Fruit fly (Drosophila melanogaster): ENCODE data around the gene Synd.
A peak's percentile ranks its signal among the peaks of the same experiment; 100 is the strongest.

Synd gene

dm6 chr3R:20790437-20790836 lies 42.2 kb upstream of the Synd start (continued):
- TF ChIP-seq CG9139 (GFP tag; optimal IDR thresholded peaks at IDR 0.05) (no peak), cyc (GFP tag; optimal IDR thresholded peaks at IDR 0.05) (no peak), Hr39 (GFP tag; optimal IDR thresholded peaks at IDR 0.05) (no peak), Met (GFP tag; optimal IDR thresholded peaks at IDR 0.05) (no peak), CG6854 (GFP tag; optimal IDR thresholded peaks at IDR 0.05) (no peak), CG11762 (GFP tag; optimal IDR thresholded peaks at IDR 0.05; ENCODE audit: insufficient read depth) (no peak), spab (GFP tag; optimal IDR thresholded peaks at IDR 0.05) (no peak), pdm3 (GFP tag; optimal IDR thresholded peaks at IDR 0.05) (no peak), Ets21C (GFP tag; optimal IDR thresholded peaks at IDR 0.05) (no peak), CG8319 (GFP tag; optimal IDR thresholded peaks at IDR 0.05) (no peak)

dm6 chr3R:20791212-20791789 lies 41.3 kb upstream of the Synd start:
- TF ChIP-seq Met (GFP tag; optimal IDR thresholded peaks at IDR 0.05): no peak
- no peak for TF ChIP-seq CG16779 (tag; optimal IDR thresholded peaks at IDR 0.05)
- no peak for TF ChIP-seq Eip75B (GFP tag; optimal IDR thresholded peaks at IDR 0.05)
- TF ChIP-seq dsx (GFP tag; optimal IDR thresholded peaks at IDR 0.05; ENCODE audit: poor library complexity, severe bottlenecking): no peak
- no peak for TF ChIP-seq ss (GFP tag; optimal IDR thresholded peaks at IDR 0.05)
- TF ChIP-seq CG6163 (GFP tag; IDR thresholded peaks at IDR 0.05): 0 out of 3 replicates have a peak, but pooled peaks have one; percentile 29
- TF ChIP-seq Gug (GFP tag; IDR thresholded peaks at IDR 0.05): no peak
- no peak for TF ChIP-seq CG15336 (GFP tag; IDR thresholded peaks at IDR 0.05)
- TF ChIP-seq acj6 (GFP tag; optimal IDR thresholded peaks at IDR 0.05): no peak
- TF ChIP-seq CG9139 (GFP tag; optimal IDR thresholded peaks at IDR 0.05): no peak
- TF ChIP-seq svp (GFP tag): peak; percentile 57
- TF ChIP-seq Hr4 (GFP tag; optimal IDR thresholded peaks at IDR 0.05): no peak
- TF ChIP-seq CG8119 (GFP tag; IDR thresholded peaks at IDR 0.05): no peak
- no peak for TF ChIP-seq lz (GFP tag; optimal IDR thresholded peaks at IDR 0.05)
- TF ChIP-seq Smox (GFP tag; optimal IDR thresholded peaks at IDR 0.05): no peak
- no peak for TF ChIP-seq Ets21C (GFP tag; optimal IDR thresholded peaks at IDR 0.05)

DNA sequence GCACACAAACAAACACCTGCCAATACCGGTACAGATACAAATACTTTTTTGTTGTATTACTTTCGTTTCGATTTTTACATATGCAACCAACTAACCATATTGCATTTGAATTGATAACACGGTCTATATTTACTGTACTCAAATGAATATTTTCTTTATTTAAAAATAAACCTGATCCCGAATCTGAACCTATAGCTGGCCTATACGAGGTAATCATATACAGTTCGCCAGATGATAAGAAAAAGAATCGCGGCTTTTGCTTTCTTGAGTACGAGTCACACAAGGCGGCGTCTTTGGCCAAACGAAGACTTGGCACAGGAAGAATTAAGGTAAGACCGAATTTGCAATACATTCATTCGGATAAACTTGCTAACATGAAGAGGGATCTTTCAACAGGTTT lies 35.6 kb upstream of the Synd start:
- peak; percentile 93 for TF ChIP-seq svp (GFP tag)
- no peak for TF ChIP-seq Met (GFP tag; optimal IDR thresholded peaks at IDR 0.05)

DNA sequence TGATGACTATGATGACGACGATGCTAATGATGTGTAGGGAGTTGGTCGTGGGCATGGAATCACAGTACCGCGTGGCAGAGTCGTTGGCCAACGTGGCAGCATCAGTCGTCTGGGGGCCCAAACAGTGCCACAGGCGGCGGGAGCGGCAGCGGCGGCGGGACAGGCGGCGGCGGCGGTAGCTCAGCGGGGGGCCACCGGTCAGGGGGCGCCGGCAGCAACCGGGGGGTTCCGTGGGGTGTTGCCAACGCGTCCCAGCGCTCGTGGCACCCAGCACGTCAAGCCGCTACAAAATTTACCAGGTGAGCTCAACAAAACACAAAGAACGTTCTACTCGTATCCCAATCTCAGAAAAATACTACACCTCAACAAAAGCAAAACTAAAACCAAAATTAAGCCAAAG lies 30.3 kb upstream of the Synd start:
- TF ChIP-seq Eip93F (GFP tag; optimal IDR thresholded peaks at IDR 0.05) (no peak), CG3919 (GFP tag; optimal IDR thresholded peaks at IDR 0.05) (no peak), CG31627 (GFP tag; optimal IDR thresholded peaks at IDR 0.05) (no peak)

- TF ChIP-seq Hr38 (GFP tag; optimal IDR thresholded peaks at IDR 0.05): no peak
- TF ChIP-seq CG7368 (GFP tag; optimal IDR thresholded peaks at IDR 0.05): no peak
- TF ChIP-seq CG8632 (GFP tag; optimal IDR thresholded peaks at IDR 0.05): no peak
- TF ChIP-seq CG11294 (GFP tag; IDR thresholded peaks at IDR 0.05): no peak
- no peak for TF ChIP-seq salr (GFP tag; optimal IDR thresholded peaks at IDR 0.05)
- TF ChIP-seq CG31627 (GFP tag; optimal IDR thresholded peaks at IDR 0.05): no peak
- TF ChIP-seq CG6854 (GFP tag; optimal IDR thresholded peaks at IDR 0.05): no peak
Observed at dm6 chr3R:20816008-20816407, 16.6 kb upstream of the Synd start, which contains the start of gene Fancd2. Gene Fancd2 (minus strand): TSS chr3R:20816190.

- TF ChIP-seq esn (GFP tag; optimal IDR thresholded peaks at IDR 0.05) (no peak), dac (GFP tag; optimal IDR thresholded peaks at IDR 0.05) (no peak), Eip78C (GFP tag) (peak; percentile 47), Sox14 (GFP tag; optimal IDR thresholded peaks at IDR 0.05) (no peak), CG4318 (GFP tag; optimal IDR thresholded peaks at IDR 0.05) (no peak), CG9139 (GFP tag; optimal IDR thresholded peaks at IDR 0.05) (no peak)
Observed at dm6 chr3R:20818237-20818636, 14.4 kb upstream of the Synd start.
